Worm (Caenorhabditis elegans): ENCODE data around the gene T22D1.17.

ce11 chrIV:6916831-6917230, 11.0 kb downstream of the T22D1.17 start:
- TF ChIP-seq ceh-16 (tag; optimal IDR thresholded peaks at IDR 0.05) (no peak), lin-13 (GFP tag; optimal IDR thresholded peaks at IDR 0.05) (no peak), ztf-4 (tag; optimal IDR thresholded peaks at IDR 0.05) (no peak), blmp-1 (tag; optimal IDR thresholded peaks at IDR 0.05; ENCODE audit: insufficient read depth) (no peak)

All from whole organism, L2 larva.